Fruit fly (Drosophila melanogaster) whole organism, embryonic: ENCODE results near the gene Hecw.

ENCODE experiments used
- Blimp-1 ChIP-seq: fragments of 200-800 bp; sonication (Bioruptor generic); optimal IDR thresholded peaks from 3 replicates; lab custom pipeline; 2018; ENCODE audit warnings: missing biosample characterization, missing genetic modification characterization, mild to moderate bottlenecking, moderate library complexity, missing genetic modification reagents
- CG10431 ChIP-seq: fragments of 200-800 bp; sonication (Bioruptor generic); optimal IDR thresholded peaks from 3 replicates; lab custom pipeline; 2018; ENCODE audit warnings: missing biosample characterization, mild to moderate bottlenecking, missing genetic modification characterization
- CG10979 ChIP-seq: fragments of 200-800 bp; sonication (Bioruptor generic); optimal IDR thresholded peaks from 2 replicates; lab custom pipeline; 2018; ENCODE audit warnings: missing biosample characterization, mild to moderate bottlenecking, missing genetic modification characterization, moderate library complexity
- CG11398 ChIP-seq: fragments of 200-800 bp; sonication (Bioruptor generic); optimal IDR thresholded peaks from 2 replicates; lab custom pipeline; 2016; ENCODE audit warnings: missing biosample characterization, missing genetic modification characterization
- CG11560 ChIP-seq: fragments of 200-800 bp; sonication (Bioruptor generic); IDR thresholded peaks from 3 replicates; pipeline ENCODE4 v1.3.6; 2022; ENCODE audit warnings: missing biosample characterization, missing genetic modification characterization
- CG12219 ChIP-seq: fragments of 200-800 bp; sonication (Bioruptor generic); optimal IDR thresholded peaks from 3 replicates; lab custom pipeline; 2018; ENCODE audit warnings: missing biosample characterization, mild to moderate bottlenecking, missing genetic modification characterization
- CG14014 ChIP-seq: fragments of 200-800 bp; sonication (Bioruptor generic); IDR thresholded peaks from 2 replicates; pipeline ENCODE4 v1.3.6; 2022; ENCODE audit warnings: missing biosample characterization, missing genetic modification characterization
- CG1603 ChIP-seq: fragments of 200-800 bp; sonication (Bioruptor generic); optimal IDR thresholded peaks from 2 replicates; lab custom pipeline; 2019; ENCODE audit warnings: missing biosample characterization, mild to moderate bottlenecking, missing genetic modification characterization, moderate library complexity
- CG17829 ChIP-seq: fragments of 200-800 bp; optimal IDR thresholded peaks from 2 replicates; lab custom pipeline; 2019; ENCODE audit warnings: missing biosample characterization, mild to moderate bottlenecking, missing genetic modification characterization, moderate library complexity
- CG18262 ChIP-seq: fragments of 200-800 bp; optimal IDR thresholded peaks from 3 replicates; lab custom pipeline; 2019; ENCODE audit warnings: missing biosample characterization, mild to moderate bottlenecking, missing genetic modification characterization, moderate library complexity
- CG30403 ChIP-seq: fragments of 200-800 bp; sonication (Bioruptor generic); optimal IDR thresholded peaks from 3 replicates; lab custom pipeline; 2016; ENCODE audit warnings: missing biosample characterization, missing genetic modification characterization
- CG5953 ChIP-seq: fragments of 200-800 bp; sonication (Bioruptor generic); IDR thresholded peaks from 2 replicates; pipeline ENCODE4 v1.3.6; 2022; ENCODE audit warnings: missing biosample characterization, missing genetic modification characterization
- CG7372 ChIP-seq: fragments of 200-800 bp; sonication (Bioruptor generic); IDR thresholded peaks from 2 replicates; pipeline ENCODE4 v1.3.6; 2022; ENCODE audit warnings: missing biosample characterization, missing genetic modification characterization
- CG7556 ChIP-seq: fragments of 200-800 bp; sonication (Bioruptor generic); optimal IDR thresholded peaks from 2 replicates; lab custom pipeline; 2017; ENCODE audit warnings: missing biosample characterization, mild to moderate bottlenecking, missing genetic modification characterization
- CG8388 ChIP-seq: fragments of 200-800 bp; sonication (Bioruptor generic); optimal IDR thresholded peaks from 2 replicates; lab custom pipeline; 2019; ENCODE audit warnings: missing biosample characterization, mild to moderate bottlenecking, missing genetic modification characterization, moderate library complexity
- CTCF ChIP-seq: fragments of 200-800 bp; sonication (Bioruptor generic); optimal IDR thresholded peaks from 2 replicates; lab custom pipeline; 2017; ENCODE audit warnings: missing biosample characterization, mild to moderate bottlenecking, missing genetic modification characterization, moderate library complexity
- CkIIα-i1 ChIP-seq: fragments of 200-800 bp; sonication (Bioruptor generic); IDR thresholded peaks from 2 replicates; pipeline ENCODE4 v1.3.6; 2022; ENCODE audit warnings: missing biosample characterization, missing genetic modification characterization
- Dip3 ChIP-seq: fragments of 200-800 bp; sonication (Bioruptor generic); optimal IDR thresholded peaks from 3 replicates; lab custom pipeline; 2016; ENCODE audit warnings: missing biosample characterization, missing genetic modification characterization
- Dp ChIP-seq: fragments of 200-800 bp; sonication (Bioruptor generic); optimal IDR thresholded peaks from 2 replicates; lab custom pipeline; 2018; ENCODE audit warnings: missing biosample characterization, mild to moderate bottlenecking, missing genetic modification characterization, moderate library complexity
- H2.0 ChIP-seq: fragments of 200-800 bp; sonication (Bioruptor generic); IDR thresholded peaks from 2 replicates; pipeline ENCODE4 v1.3.6; 2022; ENCODE audit warnings: missing biosample characterization, missing genetic modification characterization
- HLHmδ ChIP-seq: fragments of 200-800 bp; sonication (Bioruptor generic); optimal IDR thresholded peaks from 2 replicates; lab custom pipeline; 2018; ENCODE audit warnings: missing biosample characterization, mild to moderate bottlenecking, missing genetic modification characterization, moderate library complexity
- Hr51 ChIP-seq, 2 experiments: fragments of 200-800 bp; sonication (Bioruptor generic); optimal IDR thresholded peaks; 2 replicates in 1 of 2; 3 replicates in 1 of 2; lab custom pipeline; 2016 to 2018; ENCODE audit warnings: missing biosample characterization in 2 of 2, missing genetic modification characterization in 2 of 2, mild to moderate bottlenecking in 1 of 2, moderate library complexity in 1 of 2
- Hr78 ChIP-seq, 2 experiments: fragments of 200-800 bp in 1 of 2; fragments of >200 bp in 1 of 2; sonication (Bioruptor generic) in 1 of 2; optimal IDR thresholded peaks; 2 replicates each; lab custom pipeline; 2017 to 2019; ENCODE audit warnings: missing biosample characterization in 2 of 2, missing genetic modification characterization in 2 of 2, mild to moderate bottlenecking in 1 of 2, moderate library complexity in 1 of 2
- Jarid2 ChIP-seq: fragments of 200-800 bp; sonication (Bioruptor generic); optimal IDR thresholded peaks from 3 replicates; lab custom pipeline; 2017; ENCODE audit warnings: mild to moderate bottlenecking, missing biosample characterization, missing genetic modification reagents, missing genetic modification characterization
- Lpt ChIP-seq: fragments of >200 bp; optimal IDR thresholded peaks from 2 replicates; lab custom pipeline; 2018; ENCODE audit warnings: missing biosample characterization, missing genetic modification characterization
- Mad ChIP-seq: fragments of 200-800 bp; sonication (Bioruptor generic); optimal IDR thresholded peaks from 2 replicates; lab custom pipeline; 2016; ENCODE audit warnings: missing biosample characterization, missing genetic modification characterization
- NK7.1 ChIP-seq: fragments of 200-800 bp; sonication (Bioruptor generic); optimal IDR thresholded peaks from 3 replicates; lab custom pipeline; 2016; ENCODE audit warnings: missing biosample characterization, missing genetic modification characterization
- Scr ChIP-seq: fragments of 200-800 bp; sonication (Bioruptor generic); IDR thresholded peaks from 2 replicates; pipeline ENCODE4 v1.3.6; 2022; ENCODE audit warnings: missing biosample characterization, missing genetic modification characterization; ENCODE audit not compliant: partially characterized antibody
- Tbp ChIP-seq: fragments of >200 bp; optimal IDR thresholded peaks from 2 replicates; lab custom pipeline; 2018; ENCODE audit warnings: missing biosample characterization, missing genetic modification characterization
- Usf ChIP-seq: fragments of 200-800 bp; sonication (Bioruptor generic); optimal IDR thresholded peaks from 2 replicates; lab custom pipeline; 2017; ENCODE audit warnings: missing genotype, missing biosample characterization, missing genetic modification characterization
- Vsx1 ChIP-seq: fragments of 200-800 bp; sonication (Bioruptor generic); optimal IDR thresholded peaks from 2 replicates; lab custom pipeline; 2017; ENCODE audit warnings: missing biosample characterization, mild to moderate bottlenecking, missing genetic modification characterization, missing genetic modification reagents
- YL-1 ChIP-seq: fragments of 200-800 bp; sonication (Bioruptor generic); optimal IDR thresholded peaks from 3 replicates; lab custom pipeline; 2017; ENCODE audit warnings: missing biosample characterization, mild to moderate bottlenecking, missing genetic modification characterization
- cato ChIP-seq: fragments of 200-800 bp; sonication (Bioruptor generic); optimal IDR thresholded peaks from 2 replicates; lab custom pipeline; 2016; ENCODE audit warnings: missing biosample characterization, missing genetic modification characterization, borderline replicate concordance
- corto ChIP-seq: fragments of 200-800 bp; sonication (Bioruptor generic); optimal IDR thresholded peaks from 2 replicates; lab custom pipeline; 2016; ENCODE audit warnings: missing biosample characterization, mild to moderate bottlenecking, missing genetic modification characterization, moderate library complexity
- disco-r ChIP-seq: fragments of 200-800 bp; sonication (Bioruptor generic); optimal IDR thresholded peaks from 2 replicates; lab custom pipeline; 2016; ENCODE audit warnings: missing biosample characterization, missing genetic modification characterization
- dmrt99B ChIP-seq: fragments of 200-800 bp; sonication (Bioruptor generic); optimal IDR thresholded peaks from 2 replicates; lab custom pipeline; 2018; ENCODE audit warnings: missing biosample characterization, mild to moderate bottlenecking, missing genetic modification characterization, moderate library complexity
- dpn ChIP-seq, 2 experiments: fragments of 200-800 bp; sonication (Bioruptor generic); optimal IDR thresholded peaks; 3 replicates each; lab custom pipeline; 2016; ENCODE audit warnings: missing biosample characterization in 2 of 2, missing genetic modification characterization in 2 of 2
- fu2 ChIP-seq: fragments of 200-800 bp; sonication (Bioruptor generic); optimal IDR thresholded peaks from 2 replicates; lab custom pipeline; 2016; ENCODE audit warnings: missing biosample characterization, missing genetic modification characterization
- gcm ChIP-seq: fragments of 200-800 bp; sonication (Bioruptor generic); optimal IDR thresholded peaks from 2 replicates; lab custom pipeline; 2019; ENCODE audit warnings: missing biosample characterization, mild to moderate bottlenecking, missing genetic modification characterization, moderate library complexity
- gcm2 ChIP-seq: fragments of 200-800 bp; sonication (Bioruptor generic); optimal IDR thresholded peaks from 2 replicates; lab custom pipeline; 2016; ENCODE audit warnings: missing biosample characterization, missing genetic modification characterization
- gt ChIP-seq: fragments of 200-800 bp; sonication (Bioruptor generic); IDR thresholded peaks from 2 replicates; pipeline ENCODE4 v1.3.6; 2022; ENCODE audit warnings: missing biosample characterization, missing genetic modification characterization
- nerfin-1 ChIP-seq: fragments of 200-800 bp; sonication (Bioruptor generic); optimal IDR thresholded peaks from 3 replicates; lab custom pipeline; 2019; ENCODE audit warnings: missing biosample characterization, mild to moderate bottlenecking, missing genetic modification characterization, moderate library complexity
- pho ChIP-seq: fragments of 200-800 bp; sonication (Bioruptor generic); optimal IDR thresholded peaks from 2 replicates; lab custom pipeline; 2016; ENCODE audit warnings: missing biosample characterization, missing genetic modification characterization
- run ChIP-seq: fragments of 200-800 bp; sonication (Bioruptor generic); optimal IDR thresholded peaks from 3 replicates; lab custom pipeline; 2018; ENCODE audit warnings: missing biosample characterization, mild to moderate bottlenecking, missing genetic modification characterization
- sima ChIP-seq: fragments of 200-800 bp; sonication (Bioruptor generic); optimal IDR thresholded peaks from 2 replicates; lab custom pipeline; 2016; ENCODE audit warnings: missing biosample characterization, missing genetic modification characterization
- slp2 ChIP-seq: fragments of 200-800 bp; sonication (Bioruptor generic); optimal IDR thresholded peaks from 2 replicates; lab custom pipeline; 2016; ENCODE audit warnings: missing biosample characterization, missing genetic modification characterization
- sob ChIP-seq: fragments of 200-800 bp; sonication (Bioruptor generic); IDR thresholded peaks from 2 replicates; pipeline ENCODE4 v1.3.6; 2022; ENCODE audit warnings: missing biosample characterization, missing genetic modification characterization
- sr ChIP-seq: fragments of 200-800 bp; sonication (Bioruptor generic); IDR thresholded peaks from 3 replicates; pipeline ENCODE4 v1.3.6; 2022; ENCODE audit warnings: missing biosample characterization, missing genetic modification characterization
- tna ChIP-seq: fragments of 200-800 bp; sonication (Bioruptor generic); IDR thresholded peaks from 2 replicates; pipeline ENCODE4 v1.3.6; 2022; ENCODE audit warnings: missing biosample characterization, missing genetic modification characterization; ENCODE audit not compliant: partially characterized antibody
- trem ChIP-seq: fragments of 200-800 bp; optimal IDR thresholded peaks from 3 replicates; lab custom pipeline; 2019; ENCODE audit warnings: missing biosample characterization, mild to moderate bottlenecking, missing genetic modification characterization, moderate library complexity
- yki ChIP-seq: fragments of >200 bp; optimal IDR thresholded peaks from 3 replicates; lab custom pipeline; 2018

Hecw gene

dm6 chrX:9658865-9659339 is 50.2 kb downstream of the Hecw start, which contains the start of gene Ptpmeg2 (continued):
- no peak for TF ChIP-seq CG11398 (GFP tag; lab: Kevin White, UChicago)
- peak; percentile 49 for TF ChIP-seq Dip3 (GFP tag; lab: Kevin White, UChicago)
- no peak for TF ChIP-seq sr (GFP tag; lab: Robert Waterston, UW)
- TF ChIP-seq cato (GFP tag; lab: Kevin White, UChicago) = peak; percentile 9
- peak; percentile 80 for TF ChIP-seq CG17829
- no peak for TF ChIP-seq Lpt (GFP tag; lab: Kevin White, UChicago)
- TF ChIP-seq Tbp (GFP tag; lab: Kevin White, UChicago) = no peak
- peak; percentile 77 for TF ChIP-seq trem (tag; lab: Kevin White, UChicago)
- TF ChIP-seq gcm (GFP tag; lab: Kevin White, UChicago) = peak; percentile 50
- TF ChIP-seq Dp (GFP tag; lab: Kevin White, UChicago) = peak; percentile 54
- TF ChIP-seq gt (GFP tag; lab: Robert Waterston, UW) = no peak
- peak; percentile 59 for TF ChIP-seq slp2 (GFP tag; lab: Kevin White, UChicago)
- TF ChIP-seq CG1603 = peak; percentile 81
- no peak for TF ChIP-seq sima (GFP tag; lab: Kevin White, UChicago)
- TF ChIP-seq yki (lab: Kevin White, UChicago) = no peak
- TF ChIP-seq CG14014 (GFP tag; lab: Robert Waterston, UW) = 0 out of 2 replicates have a peak, but pooled peaks have one; percentile 35
- TF ChIP-seq HLHmδ = peak; percentile 2
- TF ChIP-seq CkIIα-i1 (GFP tag; lab: Robert Waterston, UW) = no peak
- TF ChIP-seq CG7372 = peak; percentile 45; the same call in 1 of the 2 replicates
- peak; percentile 18 for TF ChIP-seq Jarid2 (GFP tag; lab: Kevin White, UChicago)
- TF ChIP-seq CG10979 (tag; lab: Kevin White, UChicago) = peak; percentile 39
- peak; percentile 99 for TF ChIP-seq CTCF (GFP tag; lab: Kevin White, UChicago)
- TF ChIP-seq Blimp-1 = peak; percentile 18
- no peak for TF ChIP-seq disco-r
- TF ChIP-seq CG5953 (GFP tag; lab: Robert Waterston, UW) = no peak
- no peak for TF ChIP-seq Hr78 (GFP tag; optimal IDR thresholded peaks at IDR 0.05; lab: Kevin White, UChicago)
- peak; percentile 90 for TF ChIP-seq tna (GFP tag; lab: Robert Waterston, UW)
- TF ChIP-seq run (tag; lab: Kevin White, UChicago) = no peak
- peak; percentile 45 for TF ChIP-seq fu2 (GFP tag; lab: Kevin White, UChicago)
- no peak for TF ChIP-seq Usf (GFP tag; lab: Kevin White, UChicago)
- peak; percentile 60 for TF ChIP-seq dmrt99B (tag; lab: Kevin White, UChicago)
- TF ChIP-seq corto = no peak
- TF ChIP-seq NK7.1 (GFP tag; lab: Kevin White, UChicago) = peak; percentile 37
- no peak for TF ChIP-seq nerfin-1
- TF ChIP-seq H2.0 (GFP tag; lab: Robert Waterston, UW) = peak; percentile 45; the same call in 1 of the 2 replicates
- peak; percentile 83 for TF ChIP-seq Scr
- peak; percentile 62 for TF ChIP-seq pho (GFP tag; lab: Kevin White, UChicago)
- TF ChIP-seq CG18262 = peak; percentile 46
- peak; percentile 65 for TF ChIP-seq Mad
- peak; percentile 52; the same call in 1 of the 3 replicates for TF ChIP-seq CG11560 (tag; lab: Robert Waterston, UW)
- TF ChIP-seq CG8388 (GFP tag; lab: Kevin White, UChicago) = peak; percentile 38
- TF ChIP-seq Hr51 (GFP tag; optimal IDR thresholded peaks at IDR 0.05; lab: Kevin White, UChicago) = peak; percentile 59 to 60
- TF ChIP-seq CG12219 (GFP tag; lab: Kevin White, UChicago) = peak; percentile 64
- TF ChIP-seq CG10431 (GFP tag; lab: Kevin White, UChicago) = peak; percentile 49
- no peak for TF ChIP-seq gcm2 (GFP tag; lab: Kevin White, UChicago)
- TF ChIP-seq sob (GFP tag; lab: Robert Waterston, UW) = peak; percentile 81
- TF ChIP-seq CG7556 (GFP tag; lab: Kevin White, UChicago) = peak; percentile 34
- peak; percentile 69 to 81 for TF ChIP-seq dpn (GFP tag; optimal IDR thresholded peaks at IDR 0.05; lab: Kevin White, UChicago)
- TF ChIP-seq Vsx1 = no peak
- TF ChIP-seq YL-1 (GFP tag; lab: Kevin White, UChicago) = peak; percentile 51
- peak; percentile 71 for TF ChIP-seq CG30403
